Fruit fly (Drosophila melanogaster) whole organism, prepupa: ENCODE measurements around the gene CG18476.

ENCODE experiments used
- Blimp-1 ChIP-seq: fragments of 200-800 bp; sonication (Bioruptor generic); optimal IDR thresholded peaks from 3 replicates; lab custom pipeline; 2017; ENCODE audit warnings: missing biosample characterization, missing genetic modification characterization, mild to moderate bottlenecking, moderate library complexity, missing genetic modification reagents
- CG10669 ChIP-seq: fragments of 200-800 bp; sonication (Bioruptor generic); optimal IDR thresholded peaks from 3 replicates; lab custom pipeline; 2018; ENCODE audit warnings: missing biosample characterization, mild to moderate bottlenecking, missing genetic modification characterization, moderate library complexity
- CG11294 ChIP-seq: fragments of 200-800 bp; sonication (Bioruptor generic); IDR thresholded peaks from 2 replicates; pipeline ENCODE4 v1.3.6; 2022; ENCODE audit warnings: missing biosample characterization, missing genetic modification characterization
- CG11762 ChIP-seq: fragments of 200-800 bp; sonication (Bioruptor generic); optimal IDR thresholded peaks from 3 replicates; lab custom pipeline; 2016; ENCODE audit warnings: missing biosample characterization, missing genetic modification characterization; ENCODE audit not compliant: insufficient read depth
- CG11902 ChIP-seq: fragments of 200-800 bp; sonication (Bioruptor generic); optimal IDR thresholded peaks from 3 replicates; lab custom pipeline; 2016; ENCODE audit warnings: missing biosample characterization, missing genetic modification characterization
- CG15336 ChIP-seq: fragments of 200-800 bp; sonication (Bioruptor generic); IDR thresholded peaks from 2 replicates; pipeline ENCODE4 v1.3.6; 2022; ENCODE audit warnings: missing biosample characterization, missing genetic modification characterization
- CG1621 ChIP-seq: fragments of 200-800 bp; sonication (Bioruptor generic); optimal IDR thresholded peaks from 3 replicates; lab custom pipeline; 2018; ENCODE audit warnings: missing biosample characterization, mild to moderate bottlenecking, missing genetic modification characterization
- CG3032 ChIP-seq: fragments of 200-800 bp; optimal IDR thresholded peaks from 2 replicates; lab custom pipeline; 2019; ENCODE audit warnings: missing biosample characterization, mild to moderate bottlenecking, missing genetic modification characterization, moderate library complexity
- CG32006 ChIP-seq: fragments of 200-800 bp; sonication (Bioruptor generic); optimal IDR thresholded peaks from 3 replicates; lab custom pipeline; 2017; ENCODE audit warnings: missing biosample characterization, mild to moderate bottlenecking, missing genetic modification characterization
- CG34406 ChIP-seq: fragments of 200-800 bp; sonication (Bioruptor generic); optimal IDR thresholded peaks from 3 replicates; lab custom pipeline; 2016; ENCODE audit warnings: missing biosample characterization, missing genetic modification characterization
- CG3919 ChIP-seq: fragments of 200-800 bp; sonication (Bioruptor generic); optimal IDR thresholded peaks from 3 replicates; lab custom pipeline; 2016; ENCODE audit warnings: missing biosample characterization, missing genetic modification characterization
- CG6163 ChIP-seq: fragments of 200-800 bp; sonication (Bioruptor generic); IDR thresholded peaks from 3 replicates; pipeline ENCODE4 v1.3.6; 2022; ENCODE audit warnings: missing biosample characterization, missing genetic modification characterization
- CG6276 ChIP-seq: fragments of 200-800 bp; sonication (Bioruptor generic); optimal IDR thresholded peaks from 2 replicates; lab custom pipeline; 2017; ENCODE audit warnings: missing biosample characterization, mild to moderate bottlenecking, missing genetic modification characterization
- CG6792 ChIP-seq: fragments of 200-800 bp; sonication (Bioruptor generic); optimal IDR thresholded peaks from 3 replicates; lab custom pipeline; 2016; ENCODE audit warnings: missing biosample characterization, missing genetic modification characterization
- CG6808 ChIP-seq: fragments of 200-800 bp; sonication (Bioruptor generic); optimal IDR thresholded peaks from 3 replicates; lab custom pipeline; 2017; ENCODE audit warnings: missing biosample characterization, missing genetic modification characterization, mild to moderate bottlenecking, moderate library complexity, missing genetic modification reagents
- CG8319 ChIP-seq: fragments of 200-800 bp; sonication (Bioruptor generic); optimal IDR thresholded peaks from 3 replicates; lab custom pipeline; 2016; ENCODE audit warnings: missing biosample characterization, missing genetic modification characterization
- CG9139 ChIP-seq: fragments of 200-800 bp; sonication (Bioruptor generic); optimal IDR thresholded peaks from 3 replicates; lab custom pipeline; 2017; ENCODE audit warnings: missing biosample characterization, mild to moderate bottlenecking, missing genetic modification characterization
- Eip75B ChIP-seq: fragments of 200-800 bp; sonication (Bioruptor generic); optimal IDR thresholded peaks from 3 replicates; lab custom pipeline; 2016; ENCODE audit warnings: missing biosample characterization, missing genetic modification characterization
- Eip78C ChIP-seq: fragments of 200-800 bp; sonication (Bioruptor generic); peaks from one replicate; lab custom pipeline; 2016; ENCODE audit warnings: missing biosample characterization, missing genetic modification characterization
- Eip93F ChIP-seq: fragments of 200-800 bp; sonication (Bioruptor generic); optimal IDR thresholded peaks from 2 replicates; lab custom pipeline; 2016; ENCODE audit warnings: missing biosample characterization, mild to moderate bottlenecking, missing genetic modification characterization
- Ets96B ChIP-seq: fragments of 200-800 bp; optimal IDR thresholded peaks from 2 replicates; lab custom pipeline; 2019; ENCODE audit warnings: missing biosample characterization, mild to moderate bottlenecking, missing genetic modification characterization, moderate library complexity
- Lpt ChIP-seq: fragments of 200-800 bp; sonication (Bioruptor generic); optimal IDR thresholded peaks from 3 replicates; lab custom pipeline; 2016; ENCODE audit warnings: missing biosample characterization, missing genetic modification characterization
- Met ChIP-seq: fragments of 200-800 bp; sonication (Bioruptor generic); optimal IDR thresholded peaks from 3 replicates; lab custom pipeline; 2016; ENCODE audit warnings: missing biosample characterization, missing genetic modification characterization
- OdsH ChIP-seq: fragments of 200-800 bp; sonication (Bioruptor generic); optimal IDR thresholded peaks from 3 replicates; lab custom pipeline; 2016; ENCODE audit warnings: missing biosample characterization, missing genetic modification characterization
- Sox102F ChIP-seq: fragments of 200-800 bp; sonication (Bioruptor generic); optimal IDR thresholded peaks from 2 replicates; lab custom pipeline; 2016; ENCODE audit warnings: missing biosample characterization, mild to moderate bottlenecking, missing genetic modification characterization
- Sox14 ChIP-seq: fragments of 200-800 bp; sonication (Bioruptor generic); optimal IDR thresholded peaks from 3 replicates; lab custom pipeline; 2016; ENCODE audit warnings: missing biosample characterization, missing genetic modification characterization
- acj6 ChIP-seq: fragments of 200-800 bp; sonication (Bioruptor generic); optimal IDR thresholded peaks from 3 replicates; lab custom pipeline; 2016; ENCODE audit warnings: missing biosample characterization, missing genetic modification characterization
- cyc ChIP-seq: fragments of 200-800 bp; sonication (Bioruptor generic); optimal IDR thresholded peaks from 3 replicates; lab custom pipeline; 2016; ENCODE audit warnings: missing biosample characterization, missing genetic modification characterization
- eg ChIP-seq: fragments of 200-800 bp; sonication (Bioruptor generic); IDR thresholded peaks from 3 replicates; pipeline ENCODE4 v1.3.6; 2022; ENCODE audit warnings: missing biosample characterization, missing genetic modification characterization
- esn ChIP-seq: fragments of 200-800 bp; sonication (Bioruptor generic); optimal IDR thresholded peaks from 2 replicates; lab custom pipeline; 2016; ENCODE audit warnings: missing biosample characterization, mild to moderate bottlenecking, missing genetic modification characterization, moderate library complexity
- fkh ChIP-seq: fragments of 200-800 bp; sonication (Bioruptor generic); optimal IDR thresholded peaks from 3 replicates; lab custom pipeline; 2017; ENCODE audit warnings: missing biosample characterization, mild to moderate bottlenecking, missing genetic modification characterization, moderate library complexity
- lz ChIP-seq: fragments of 200-800 bp; sonication (Bioruptor generic); optimal IDR thresholded peaks from 3 replicates; lab custom pipeline; 2016; ENCODE audit warnings: missing biosample characterization, missing genetic modification characterization
- net ChIP-seq: fragments of 200-800 bp; sonication (Bioruptor generic); optimal IDR thresholded peaks from 3 replicates; lab custom pipeline; 2016; ENCODE audit warnings: missing biosample characterization, missing genetic modification characterization
- pdm3 ChIP-seq: fragments of 200-800 bp; sonication (Bioruptor generic); optimal IDR thresholded peaks from 3 replicates; lab custom pipeline; 2016; ENCODE audit warnings: missing biosample characterization, missing genetic modification characterization
- salr ChIP-seq, 2 experiments: fragments of 200-800 bp; sonication (Bioruptor generic); optimal IDR thresholded peaks; 3 replicates each; lab custom pipeline; 2016 to 2018; ENCODE audit warnings: missing biosample characterization in 2 of 2, missing genetic modification characterization in 2 of 2, mild to moderate bottlenecking in 1 of 2
- svp ChIP-seq: fragments of 200-800 bp; sonication (Bioruptor generic); peaks from one replicate; lab custom pipeline; 2016; ENCODE audit warnings: missing biosample characterization, missing genetic modification characterization
- vri ChIP-seq: fragments of 200-800 bp; sonication (Bioruptor generic); optimal IDR thresholded peaks from 3 replicates; lab custom pipeline; 2016; ENCODE audit warnings: missing biosample characterization, mild to moderate bottlenecking, missing genetic modification characterization

Gene CG18476

dm6 chr3R:11669017-11669953 lies 8.6 kb downstream of the CG18476 start:
- no peak for TF ChIP-seq Met (GFP tag; lab: Kevin White, UChicago)
- TF ChIP-seq Eip78C (GFP tag; lab: Kevin White, UChicago), result peak; percentile 58
- peak; percentile 34 for TF ChIP-seq CG3919
- TF ChIP-seq CG6792 (GFP tag; lab: Kevin White, UChicago), result no peak
- TF ChIP-seq eg, result no peak
- TF ChIP-seq Ets96B (tag; lab: Kevin White, UChicago), result no peak
- TF ChIP-seq lz (GFP tag; lab: Kevin White, UChicago), result no peak
- no peak for TF ChIP-seq salr (GFP tag; optimal IDR thresholded peaks at IDR 0.05; lab: Kevin White, UChicago)
- no peak for TF ChIP-seq pdm3 (GFP tag; lab: Kevin White, UChicago)
- TF ChIP-seq OdsH, result no peak
- TF ChIP-seq vri (GFP tag; lab: Kevin White, UChicago), result peak; percentile 62

- TF ChIP-seq svp (GFP tag; lab: Kevin White, UChicago), result peak; percentile 91
- no peak for TF ChIP-seq Eip75B (GFP tag; lab: Kevin White, UChicago)
- no peak for TF ChIP-seq CG6792 (GFP tag; lab: Kevin White, UChicago)
- TF ChIP-seq Ets96B (tag; lab: Kevin White, UChicago), result no peak
- TF ChIP-seq CG6276 (GFP tag; lab: Kevin White, UChicago), result no peak
- TF ChIP-seq CG9139 (GFP tag; lab: Kevin White, UChicago), result no peak
- peak; percentile 7 for TF ChIP-seq Eip78C (GFP tag; lab: Kevin White, UChicago)
- TF ChIP-seq lz (GFP tag; lab: Kevin White, UChicago), result no peak
- peak; percentile 65 for TF ChIP-seq fkh (GFP tag; lab: Kevin White, UChicago)
- TF ChIP-seq acj6, result no peak
- peak; percentile 51 for TF ChIP-seq vri (GFP tag; lab: Kevin White, UChicago)
- no peak for TF ChIP-seq CG10669
- no peak for TF ChIP-seq Sox102F (GFP tag; lab: Kevin White, UChicago)
- no peak for TF ChIP-seq CG34406 (GFP tag; lab: Kevin White, UChicago)
- TF ChIP-seq Lpt, result no peak
- no peak for TF ChIP-seq CG1621 (tag; lab: Kevin White, UChicago)
- no peak for TF ChIP-seq CG15336 (GFP tag; lab: Robert Waterston, UW)
- TF ChIP-seq CG3032 (tag; lab: Kevin White, UChicago), result no peak
- peak; percentile 65 for TF ChIP-seq Eip93F (GFP tag; lab: Kevin White, UChicago)
- TF ChIP-seq CG3919, result no peak
- TF ChIP-seq net (GFP tag; lab: Kevin White, UChicago), result no peak
- no peak for TF ChIP-seq Sox14 (GFP tag; lab: Kevin White, UChicago)
- no peak for TF ChIP-seq Blimp-1
- TF ChIP-seq CG11902 (GFP tag; lab: Kevin White, UChicago), result no peak
- no peak for TF ChIP-seq CG8319 (GFP tag; lab: Kevin White, UChicago)
- no peak for TF ChIP-seq CG11294 (GFP tag; lab: Robert Waterston, UW)
- TF ChIP-seq CG11762 (GFP tag; lab: Kevin White, UChicago), result no peak
- no peak for TF ChIP-seq CG32006 (GFP tag; lab: Kevin White, UChicago)
- TF ChIP-seq CG6163, result no peak
- TF ChIP-seq CG6808 (GFP tag; lab: Kevin White, UChicago), result no peak
Measured at dm6 chr3R:11665925-11666687, 11.8 kb downstream of the CG18476 start.

DNA sequence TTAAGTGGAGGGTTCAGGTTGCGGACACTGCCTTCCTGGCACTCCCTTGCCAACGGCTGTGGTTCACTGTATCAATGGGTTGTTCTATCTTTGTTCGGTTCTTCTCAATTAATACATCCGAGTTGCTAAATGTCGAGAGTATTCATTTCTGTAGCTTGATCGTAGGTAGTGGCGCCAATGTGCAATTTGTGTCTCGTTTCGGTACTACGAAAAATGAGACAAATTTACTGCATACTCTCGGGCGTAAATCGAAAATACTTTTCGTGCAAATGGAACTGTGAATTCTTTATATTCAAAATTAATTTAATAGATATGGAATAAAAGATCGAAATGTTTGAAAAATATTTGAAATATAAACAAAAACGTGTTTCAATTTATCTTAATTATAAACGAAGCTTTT lies 12.4 kb downstream of the CG18476 start:
- TF ChIP-seq Eip93F (GFP tag; lab: Kevin White, UChicago) (no peak), Eip78C (GFP tag; lab: Kevin White, UChicago) (peak; percentile 58), cyc (peak; percentile 13), esn (GFP tag; lab: Kevin White, UChicago) (peak; percentile 34), pdm3 (GFP tag; lab: Kevin White, UChicago) (peak; percentile 1)
